Worm (Caenorhabditis elegans) whole organism, midembryonic: ENCODE measurements around the gene F21D9.11.

Experiments
- T22C8.4 ChIP-seq: fragments of 200-800 bp; sonication (Bioruptor generic); IDR thresholded peaks from 2 replicates; pipeline ENCODE4 v1.3.6; 2022; ENCODE audit warnings: missing genetic modification characterization, missing compliant biosample characterization
- cog-1 ChIP-seq: sonication (generic microtip); optimal IDR thresholded peaks from 2 replicates; lab custom pipeline; 2016; ENCODE audit warnings: missing genetic modification characterization, missing compliant biosample characterization
- flt-1 ChIP-seq: fragments of 200-800 bp; sonication (Bioruptor generic); IDR thresholded peaks from 2 replicates; pipeline ENCODE4 v1.3.6; 2022; ENCODE audit warnings: missing genetic modification characterization, missing compliant biosample characterization
- klf-2 ChIP-seq: fragments of 200-800 bp; sonication (Bioruptor generic); conservative IDR thresholded peaks from 2 replicates; pipeline ENCODE4 v1.3.6; 2022; ENCODE audit warnings: missing genetic modification reagents, missing genetic modification characterization, missing compliant biosample characterization
- med-1 ChIP-seq: sonication (generic microtip); optimal IDR thresholded peaks from 2 replicates; lab custom pipeline; 2017; ENCODE audit warnings: missing genetic modification characterization, mild to moderate bottlenecking, missing compliant biosample characterization, antibody characterized with exemption, missing genetic modification reagents; ENCODE audit not compliant: insufficient read depth
- ref-1 ChIP-seq: fragments of 200-800 bp; sonication (Bioruptor generic); conservative IDR thresholded peaks from 2 replicates; pipeline ENCODE4 v1.3.6; 2022; ENCODE audit warnings: missing genetic modification reagents, missing genetic modification characterization, missing compliant biosample characterization
- tab-1 ChIP-seq: fragments of 200-800 bp; sonication (Bioruptor generic); IDR thresholded peaks from 2 replicates; pipeline ENCODE4 v1.3.6; 2022; ENCODE audit warnings: missing genetic modification characterization, missing compliant biosample characterization
- ztf-23 ChIP-seq: fragments of 200-800 bp; sonication (Bioruptor generic); IDR thresholded peaks from 2 replicates; pipeline ENCODE4 v1.3.6; 2022; ENCODE audit warnings: missing genetic modification reagents, missing genetic modification characterization, missing compliant biosample characterization
- ztf-29 ChIP-seq: fragments of 200-800 bp; sonication (Bioruptor generic); IDR thresholded peaks from 2 replicates; pipeline ENCODE4 v1.3.6; 2022; ENCODE audit warnings: missing genetic modification reagents, missing genetic modification characterization, missing compliant biosample characterization

Gene F21D9.11

ce11 chrV:19231167-19231566, 20.8 kb upstream of the F21D9.11 start:
- TF ChIP-seq flt-1 (GFP tag; lab: Robert Waterston, UW) (no peak), tab-1 (peak; percentile 58; the same call in 1 of the 2 replicates), ztf-23 (GFP tag; lab: Robert Waterston, UW) (0 out of 2 replicates have a peak, but pooled peaks have one; percentile 13)

- TF ChIP-seq T22C8.4 (GFP tag; lab: Robert Waterston, UW): no peak
- no peak for TF ChIP-seq ztf-29 (GFP tag; lab: Robert Waterston, UW)
- no peak for TF ChIP-seq med-1
- TF ChIP-seq klf-2: no peak
- no peak for TF ChIP-seq ztf-23 (GFP tag; lab: Robert Waterston, UW)
- TF ChIP-seq ref-1 (GFP tag; lab: Robert Waterston, UW): no peak
- no peak for TF ChIP-seq tab-1
- TF ChIP-seq cog-1 (tag; lab: Kevin White, UChicago): no peak
- no peak for TF ChIP-seq flt-1 (GFP tag; lab: Robert Waterston, UW)
These were observed 18.5 kb upstream of the F21D9.11 start, which contains the start of gene fbxb-116 for ce11 chrV:19233469-19233868. Gene fbxb-116 (plus strand): TSS chrV:19233769.

ce11 chrV:19237204-19237603, 14.7 kb upstream of the F21D9.11 start, which contains the start of gene fbxb-2:
Gene fbxb-2 (minus strand): TSS chrV:19237304.
- no peak for TF ChIP-seq ref-1 (GFP tag; lab: Robert Waterston, UW)
- TF ChIP-seq ztf-29 (GFP tag; lab: Robert Waterston, UW): no peak
- TF ChIP-seq ztf-23 (GFP tag; lab: Robert Waterston, UW): no peak
- TF ChIP-seq T22C8.4 (GFP tag; lab: Robert Waterston, UW): no peak
- no peak for TF ChIP-seq flt-1 (GFP tag; lab: Robert Waterston, UW)
- TF ChIP-seq klf-2: no peak
- no peak for TF ChIP-seq tab-1

- no peak for TF ChIP-seq flt-1 (GFP tag; lab: Robert Waterston, UW)
- no peak for TF ChIP-seq ztf-29 (GFP tag; lab: Robert Waterston, UW)
- no peak for TF ChIP-seq cog-1 (tag; lab: Kevin White, UChicago)
- TF ChIP-seq T22C8.4 (GFP tag; lab: Robert Waterston, UW): no peak
- no peak for TF ChIP-seq med-1
- TF ChIP-seq klf-2: no peak
- no peak for TF ChIP-seq tab-1
- TF ChIP-seq ztf-23 (GFP tag; lab: Robert Waterston, UW): no peak
- TF ChIP-seq ref-1 (GFP tag; lab: Robert Waterston, UW): no peak
These were observed 11.8 kb upstream of the F21D9.11 start, which contains the start of the genes fbxb-115 and fbxb-1 for ce11 chrV:19240129-19240528. Gene fbxb-115 (minus strand): TSS chrV:19240229. Gene fbxb-1 (plus strand): TSS chrV:19240354.

- no peak for TF ChIP-seq tab-1
- TF ChIP-seq cog-1 (tag; lab: Kevin White, UChicago): no peak
- TF ChIP-seq ref-1 (GFP tag; lab: Robert Waterston, UW): no peak
- no peak for TF ChIP-seq flt-1 (GFP tag; lab: Robert Waterston, UW)
- no peak for TF ChIP-seq T22C8.4 (GFP tag; lab: Robert Waterston, UW)
- TF ChIP-seq ztf-29 (GFP tag; lab: Robert Waterston, UW): no peak
- no peak for TF ChIP-seq ztf-23 (GFP tag; lab: Robert Waterston, UW)
These were observed 961 bp upstream of the F21D9.11 start, which contains the start of gene str-81 for ce11 chrV:19250983-19251382. Gene str-81 (minus strand): TSS chrV:19251083.

ce11 chrV:19253520-19253919, 1.6 kb downstream of the F21D9.11 start, which contains the start of gene F21D9.4:
Gene F21D9.4 (plus strand): TSS chrV:19253820.
- TF ChIP-seq flt-1 (GFP tag; lab: Robert Waterston, UW) (no peak), ref-1 (GFP tag; lab: Robert Waterston, UW) (no peak), cog-1 (tag; lab: Kevin White, UChicago) (no peak), tab-1 (no peak), ztf-29 (GFP tag; lab: Robert Waterston, UW) (no peak), klf-2 (no peak), T22C8.4 (GFP tag; lab: Robert Waterston, UW) (no peak), ztf-23 (GFP tag; lab: Robert Waterston, UW) (no peak), med-1 (no peak)

ce11 chrV:19257653-19258052, 5.7 kb downstream of the F21D9.11 start, which contains the start of gene F21D9.3:
Gene F21D9.3 (minus strand): TSS chrV:19257753.
- TF ChIP-seq tab-1 (no peak), klf-2 (no peak), med-1 (no peak), ztf-29 (GFP tag; lab: Robert Waterston, UW) (no peak), cog-1 (tag; lab: Kevin White, UChicago) (no peak), T22C8.4 (GFP tag; lab: Robert Waterston, UW) (no peak), flt-1 (GFP tag; lab: Robert Waterston, UW) (no peak), ref-1 (GFP tag; lab: Robert Waterston, UW) (no peak)

ce11 chrV:19259403-19259802, 7.5 kb downstream of the F21D9.11 start:
- TF ChIP-seq cog-1 (tag; lab: Kevin White, UChicago) (no peak), klf-2 (no peak), ztf-23 (GFP tag; lab: Robert Waterston, UW) (no peak), ref-1 (GFP tag; lab: Robert Waterston, UW) (no peak), flt-1 (GFP tag; lab: Robert Waterston, UW) (no peak), tab-1 (no peak), med-1 (no peak), T22C8.4 (GFP tag; lab: Robert Waterston, UW) (no peak), ztf-29 (GFP tag; lab: Robert Waterston, UW) (no peak)

- TF ChIP-seq tab-1 (no peak), ztf-29 (GFP tag; lab: Robert Waterston, UW) (no peak), T22C8.4 (GFP tag; lab: Robert Waterston, UW) (no peak), flt-1 (GFP tag; lab: Robert Waterston, UW) (no peak), med-1 (no peak), ztf-23 (GFP tag; lab: Robert Waterston, UW) (no peak), klf-2 (no peak), ref-1 (GFP tag; lab: Robert Waterston, UW) (no peak), cog-1 (tag; lab: Kevin White, UChicago) (no peak)
These were observed 8.7 kb downstream of the F21D9.11 start for ce11 chrV:19260686-19261085.

- no peak for TF ChIP-seq T22C8.4 (GFP tag; lab: Robert Waterston, UW)
- no peak for TF ChIP-seq flt-1 (GFP tag; lab: Robert Waterston, UW)
- no peak for TF ChIP-seq ztf-23 (GFP tag; lab: Robert Waterston, UW)
- TF ChIP-seq cog-1 (tag; lab: Kevin White, UChicago): no peak
- TF ChIP-seq tab-1: no peak
- TF ChIP-seq ref-1 (GFP tag; lab: Robert Waterston, UW): no peak
- no peak for TF ChIP-seq med-1
- TF ChIP-seq klf-2: no peak
- TF ChIP-seq ztf-29 (GFP tag; lab: Robert Waterston, UW): no peak
These were observed 10.4 kb downstream of the F21D9.11 start, which contains the start of gene F21D9.2 for ce11 chrV:19262349-19262748. Gene F21D9.2 (minus strand): TSS chrV:19262449.
